Fruit fly (Drosophila melanogaster) S2 (cell line): Measurements from ENCODE around the gene CG7714.

Source experiments
- CG8478 ChIP-seq: fragments of >200 bp; optimal IDR thresholded peaks from 2 replicates; lab custom pipeline; 2018
- CTCF ChIP-seq, 2 experiments: fragments of >200 bp; optimal IDR thresholded peaks; 2 replicates each; lab custom pipeline; 2018

DNA sequence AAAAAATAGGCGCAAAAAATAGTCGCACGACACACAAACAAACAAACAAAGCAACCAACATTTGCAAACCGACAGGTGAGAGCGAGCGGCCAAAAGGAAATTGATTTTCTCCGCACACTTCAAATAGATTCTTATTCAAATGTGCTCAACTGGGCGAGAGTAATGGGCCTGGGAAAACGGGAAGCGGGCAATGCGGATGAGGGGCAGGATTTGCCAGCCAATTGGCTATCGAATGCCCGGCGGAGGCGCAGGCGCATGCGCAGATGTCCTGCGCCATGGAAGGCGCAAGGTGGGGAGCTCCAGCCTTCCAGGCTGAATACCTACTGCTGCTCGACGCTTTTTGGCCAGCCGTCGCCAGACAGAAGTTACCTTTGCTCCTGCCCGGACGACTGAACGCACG, 21.1 kb downstream of the CG7714 start, which contains the start of the genes ChAT and VAChT:
- TF ChIP-seq CG8478 (no peak), CTCF (optimal IDR thresholded peaks at IDR 0.05; lab: Kevin White, UChicago) (no peak)
